Worm (Caenorhabditis elegans): ENCODE data around the gene F37B12.3.

The F37B12.3 gene

ce11 chrII:8990267-8990666 is 50.9 kb downstream of the F37B12.3 start:
- TF ChIP-seq scrt-1 (GFP tag; IDR thresholded peaks at IDR 0.05), result no peak
- TF ChIP-seq hnd-1 (tag; optimal IDR thresholded peaks at IDR 0.05), result no peak
- no peak for TF ChIP-seq aly-1 (tag; optimal IDR thresholded peaks at IDR 0.05)
- TF ChIP-seq F13C5.2 (tag; optimal IDR thresholded peaks at IDR 0.05), result no peak
- no peak for TF ChIP-seq ama-1 (optimal IDR thresholded peaks at IDR 0.05)
- no peak for TF ChIP-seq ets-7 (tag; optimal IDR thresholded peaks at IDR 0.05)
- TF ChIP-seq ceh-13 (GFP tag; optimal IDR thresholded peaks at IDR 0.05), result no peak
- no peak for TF ChIP-seq B0310.2 (tag; optimal IDR thresholded peaks at IDR 0.05)
- TF ChIP-seq sea-1 (GFP tag; conservative IDR thresholded peaks at IDR 0.05), result no peak
- no peak for TF ChIP-seq hmg-4 (GFP tag; optimal IDR thresholded peaks at IDR 0.05)
- TF ChIP-seq ceh-36 (tag; optimal IDR thresholded peaks at IDR 0.05), result no peak
- no peak for TF ChIP-seq tra-4 (tag; optimal IDR thresholded peaks at IDR 0.05)
- no peak for TF ChIP-seq flt-1 (GFP tag; IDR thresholded peaks at IDR 0.05)
- TF ChIP-seq pes-1 (GFP tag; IDR thresholded peaks at IDR 0.05), result no peak
- TF ChIP-seq tbx-37 (GFP tag; conservative IDR thresholded peaks at IDR 0.05), result no peak
- TF ChIP-seq hmbx-1 (tag; optimal IDR thresholded peaks at IDR 0.05), result no peak
- TF ChIP-seq tbx-11 (GFP tag; IDR thresholded peaks at IDR 0.05), result no peak

All from whole organism, early embryonic.